Worm (Caenorhabditis elegans) whole organism, midembryonic: ENCODE measurements around the gene Y105C5B.20.
A peak's percentile ranks its signal among the peaks of the same experiment; 100 is the strongest.

Source experiments
- T22C8.4 ChIP-seq: fragments of 200-800 bp; sonication (Bioruptor generic); IDR thresholded peaks from 2 replicates; pipeline ENCODE4 v1.3.6; 2022; ENCODE audit warnings: missing genetic modification characterization, missing compliant biosample characterization
- cog-1 ChIP-seq: sonication (generic microtip); optimal IDR thresholded peaks from 2 replicates; lab custom pipeline; 2016; ENCODE audit warnings: missing genetic modification characterization, missing compliant biosample characterization
- flt-1 ChIP-seq: fragments of 200-800 bp; sonication (Bioruptor generic); IDR thresholded peaks from 2 replicates; pipeline ENCODE4 v1.3.6; 2022; ENCODE audit warnings: missing genetic modification characterization, missing compliant biosample characterization
- klf-2 ChIP-seq: fragments of 200-800 bp; sonication (Bioruptor generic); conservative IDR thresholded peaks from 2 replicates; pipeline ENCODE4 v1.3.6; 2022; ENCODE audit warnings: missing genetic modification reagents, missing genetic modification characterization, missing compliant biosample characterization
- med-1 ChIP-seq: sonication (generic microtip); optimal IDR thresholded peaks from 2 replicates; lab custom pipeline; 2017; ENCODE audit warnings: missing genetic modification characterization, mild to moderate bottlenecking, missing compliant biosample characterization, antibody characterized with exemption, missing genetic modification reagents; ENCODE audit not compliant: insufficient read depth
- ref-1 ChIP-seq: fragments of 200-800 bp; sonication (Bioruptor generic); conservative IDR thresholded peaks from 2 replicates; pipeline ENCODE4 v1.3.6; 2022; ENCODE audit warnings: missing genetic modification reagents, missing genetic modification characterization, missing compliant biosample characterization
- tab-1 ChIP-seq: fragments of 200-800 bp; sonication (Bioruptor generic); IDR thresholded peaks from 2 replicates; pipeline ENCODE4 v1.3.6; 2022; ENCODE audit warnings: missing genetic modification characterization, missing compliant biosample characterization
- ztf-23 ChIP-seq: fragments of 200-800 bp; sonication (Bioruptor generic); IDR thresholded peaks from 2 replicates; pipeline ENCODE4 v1.3.6; 2022; ENCODE audit warnings: missing genetic modification reagents, missing genetic modification characterization, missing compliant biosample characterization
- ztf-29 ChIP-seq: fragments of 200-800 bp; sonication (Bioruptor generic); IDR thresholded peaks from 2 replicates; pipeline ENCODE4 v1.3.6; 2022; ENCODE audit warnings: missing genetic modification reagents, missing genetic modification characterization, missing compliant biosample characterization

Y105C5B.20 gene

ce11 chrIV:16022438-16022837 lies 28.0 kb upstream of the Y105C5B.20 start:
- TF ChIP-seq med-1 (GFP tag; lab: Kevin White, UChicago) = no peak
- TF ChIP-seq klf-2 (GFP tag; lab: Robert Waterston, UW) = no peak
- TF ChIP-seq ref-1 (GFP tag; lab: Robert Waterston, UW) = no peak
- TF ChIP-seq flt-1 (GFP tag; lab: Robert Waterston, UW) = no peak
- TF ChIP-seq ztf-29 (GFP tag; lab: Robert Waterston, UW) = no peak

ce11 chrIV:16015729-16016128 lies 21.3 kb upstream of the Y105C5B.20 start:
- TF ChIP-seq med-1 (GFP tag; lab: Kevin White, UChicago) (no peak), flt-1 (GFP tag; lab: Robert Waterston, UW) (no peak), ztf-23 (no peak), ztf-29 (GFP tag; lab: Robert Waterston, UW) (no peak), cog-1 (tag; lab: Kevin White, UChicago) (no peak), tab-1 (no peak), klf-2 (GFP tag; lab: Robert Waterston, UW) (no peak), ref-1 (GFP tag; lab: Robert Waterston, UW) (no peak), T22C8.4 (no peak)

ce11 chrIV:16006267-16006666 lies 11.9 kb upstream of the Y105C5B.20 start:
- TF ChIP-seq ztf-29 (GFP tag; lab: Robert Waterston, UW) = no peak
- no peak for TF ChIP-seq flt-1 (GFP tag; lab: Robert Waterston, UW)
- no peak for TF ChIP-seq med-1 (GFP tag; lab: Kevin White, UChicago)
- TF ChIP-seq klf-2 (GFP tag; lab: Robert Waterston, UW) = no peak
- TF ChIP-seq cog-1 (tag; lab: Kevin White, UChicago) = no peak
- TF ChIP-seq ztf-23 = no peak
- TF ChIP-seq ref-1 (GFP tag; lab: Robert Waterston, UW) = no peak
- no peak for TF ChIP-seq T22C8.4
- TF ChIP-seq tab-1 = no peak

ce11 chrIV:16005472-16005871 lies 11.1 kb upstream of the Y105C5B.20 start:
- TF ChIP-seq cog-1 (tag; lab: Kevin White, UChicago) = no peak
- TF ChIP-seq ref-1 (GFP tag; lab: Robert Waterston, UW) = 0 out of 2 replicates have a peak, but pooled peaks have one; percentile 18

- TF ChIP-seq ref-1 (GFP tag; lab: Robert Waterston, UW) = no peak
- peak; percentile 34; the same call in 1 of the 2 replicates for TF ChIP-seq ztf-23
- TF ChIP-seq med-1 (GFP tag; lab: Kevin White, UChicago) = no peak
Measured at ce11 chrIV:16001058-16001457, 6.7 kb upstream of the Y105C5B.20 start.

- TF ChIP-seq ztf-23 (no peak), tab-1 (no peak), T22C8.4 (no peak), klf-2 (GFP tag; lab: Robert Waterston, UW) (no peak), ref-1 (GFP tag; lab: Robert Waterston, UW) (no peak), cog-1 (tag; lab: Kevin White, UChicago) (no peak), med-1 (GFP tag; lab: Kevin White, UChicago) (no peak), flt-1 (GFP tag; lab: Robert Waterston, UW) (no peak)
Measured at ce11 chrIV:15999692-16000091, 5.3 kb upstream of the Y105C5B.20 start.

- TF ChIP-seq T22C8.4 (peak; percentile 64; the same call in 1 of the 2 replicates), tab-1 (no peak), cog-1 (tag; lab: Kevin White, UChicago) (no peak), ztf-23 (no peak), med-1 (GFP tag; lab: Kevin White, UChicago) (no peak), flt-1 (GFP tag; lab: Robert Waterston, UW) (no peak), ref-1 (GFP tag; lab: Robert Waterston, UW) (no peak)
Measured at ce11 chrIV:15997906-15998305, 3.5 kb upstream of the Y105C5B.20 start.

- TF ChIP-seq tab-1 (no peak), med-1 (GFP tag; lab: Kevin White, UChicago) (no peak), T22C8.4 (no peak), ref-1 (GFP tag; lab: Robert Waterston, UW) (no peak), cog-1 (tag; lab: Kevin White, UChicago) (no peak), ztf-29 (GFP tag; lab: Robert Waterston, UW) (no peak), ztf-23 (no peak), flt-1 (GFP tag; lab: Robert Waterston, UW) (no peak), klf-2 (GFP tag; lab: Robert Waterston, UW) (no peak)
Measured at ce11 chrIV:15991416-15991815, 3.0 kb downstream of the Y105C5B.20 start.

- TF ChIP-seq ztf-29 (GFP tag; lab: Robert Waterston, UW) (no peak), flt-1 (GFP tag; lab: Robert Waterston, UW) (no peak), ztf-23 (no peak), med-1 (GFP tag; lab: Kevin White, UChicago) (no peak), T22C8.4 (peak; percentile 41; the same call in 1 of the 2 replicates), ref-1 (GFP tag; lab: Robert Waterston, UW) (no peak), tab-1 (no peak), klf-2 (GFP tag; lab: Robert Waterston, UW) (no peak), cog-1 (tag; lab: Kevin White, UChicago) (peak; percentile 34)
Measured at ce11 chrIV:15983920-15984631, 10.3 kb downstream of the Y105C5B.20 start, which contains the start of gene Y105C5B.19. Gene Y105C5B.19, minus strand, starts transcription at chrIV:15983970.

- TF ChIP-seq flt-1 (GFP tag; lab: Robert Waterston, UW) (no peak), cog-1 (tag; lab: Kevin White, UChicago) (no peak), ztf-23 (no peak), tab-1 (no peak), T22C8.4 (no peak), med-1 (GFP tag; lab: Kevin White, UChicago) (no peak), ztf-29 (GFP tag; lab: Robert Waterston, UW) (no peak), ref-1 (GFP tag; lab: Robert Waterston, UW) (no peak), klf-2 (GFP tag; lab: Robert Waterston, UW) (no peak)
Measured at ce11 chrIV:15964307-15964706, 30.1 kb downstream of the Y105C5B.20 start, which contains the start of gene Y105C5B.18. Gene Y105C5B.18, plus strand, starts transcription at chrIV:15964607.
